Fruit fly (Drosophila melanogaster) whole organism, embryonic: ENCODE measurements around the gene CG42809.

Source experiments
- Adf1 ChIP-seq: fragments of 200-800 bp; sonication (Bioruptor generic); IDR thresholded peaks from 2 replicates; pipeline ENCODE4 v1.3.6; 2022; ENCODE audit warnings: missing biosample characterization, missing genetic modification characterization
- CG10979 ChIP-seq: fragments of 200-800 bp; sonication (Bioruptor generic); optimal IDR thresholded peaks from 2 replicates; lab custom pipeline; 2018; ENCODE audit warnings: missing biosample characterization, mild to moderate bottlenecking, missing genetic modification characterization, moderate library complexity
- CG11398 ChIP-seq: fragments of 200-800 bp; sonication (Bioruptor generic); optimal IDR thresholded peaks from 2 replicates; lab custom pipeline; 2016; ENCODE audit warnings: missing biosample characterization, missing genetic modification characterization
- CG1233 ChIP-seq: fragments of 200-800 bp; sonication (Bioruptor generic); optimal IDR thresholded peaks from 4 replicates; lab custom pipeline; 2018; ENCODE audit warnings: missing biosample characterization, mild to moderate bottlenecking, missing genetic modification characterization
- CG13296 ChIP-seq: fragments of 200-800 bp; sonication (Bioruptor generic); optimal IDR thresholded peaks from 3 replicates; lab custom pipeline; 2018; ENCODE audit warnings: missing biosample characterization, mild to moderate bottlenecking, missing genetic modification characterization
- CG13424 ChIP-seq: fragments of 200-800 bp; sonication (Bioruptor generic); optimal IDR thresholded peaks from 2 replicates; lab custom pipeline; 2019; ENCODE audit warnings: missing biosample characterization, mild to moderate bottlenecking, missing genetic modification characterization, moderate library complexity
- CG14050 ChIP-seq: fragments of 200-800 bp; sonication (Bioruptor generic); IDR thresholded peaks from 3 replicates; pipeline ENCODE4 v1.3.6; 2022; ENCODE audit warnings: missing biosample characterization, missing genetic modification characterization
- CG14441 ChIP-seq: fragments of 200-800 bp; sonication (Bioruptor generic); IDR thresholded peaks from 2 replicates; pipeline ENCODE4 v1.3.6; 2022; ENCODE audit warnings: missing biosample characterization, missing genetic modification characterization
- CG14965 ChIP-seq: fragments of 200-800 bp; sonication (Bioruptor generic); optimal IDR thresholded peaks from 2 replicates; lab custom pipeline; 2016; ENCODE audit warnings: missing biosample characterization, missing genetic modification characterization, borderline replicate concordance
- CG15011 ChIP-seq: fragments of 200-800 bp; sonication (Bioruptor generic); optimal IDR thresholded peaks from 3 replicates; lab custom pipeline; 2018; ENCODE audit warnings: missing biosample characterization, mild to moderate bottlenecking, missing genetic modification characterization
- CG17802 ChIP-seq: fragments of 200-800 bp; sonication (Bioruptor generic); optimal IDR thresholded peaks from 2 replicates; lab custom pipeline; 2018; ENCODE audit warnings: missing biosample characterization, mild to moderate bottlenecking, missing genetic modification characterization, moderate library complexity
- CG17912 ChIP-seq: fragments of 200-800 bp; sonication (Bioruptor generic); optimal IDR thresholded peaks from 2 replicates; lab custom pipeline; 2018; ENCODE audit warnings: missing biosample characterization, mild to moderate bottlenecking, missing genetic modification characterization
- CG18262 ChIP-seq: fragments of 200-800 bp; optimal IDR thresholded peaks from 3 replicates; lab custom pipeline; 2019; ENCODE audit warnings: missing biosample characterization, mild to moderate bottlenecking, missing genetic modification characterization, moderate library complexity
- CG31441 ChIP-seq: fragments of 200-800 bp; sonication (Bioruptor generic); IDR thresholded peaks from 2 replicates; pipeline ENCODE4 v1.3.6; 2022; ENCODE audit warnings: missing biosample characterization, missing genetic modification characterization
- CG32532 ChIP-seq: fragments of 200-800 bp; sonication (Bioruptor generic); IDR thresholded peaks from 2 replicates; pipeline ENCODE4 v1.3.6; 2022; ENCODE audit warnings: missing biosample characterization, missing genetic modification characterization
- CG6689 ChIP-seq: fragments of 200-800 bp; sonication (Bioruptor generic); IDR thresholded peaks from 2 replicates; pipeline ENCODE4 v1.3.6; 2022; ENCODE audit warnings: missing biosample characterization, missing genetic modification characterization
- CG8290 ChIP-seq, 3 experiments: fragments of 200-800 bp; sonication (Bioruptor generic); optimal IDR thresholded peaks; 2 replicates each; lab custom pipeline; 2016 to 2019; ENCODE audit warnings: missing biosample characterization in 3 of 3, missing genetic modification characterization in 3 of 3, mild to moderate bottlenecking in 2 of 3, moderate library complexity in 1 of 3
- CG9437 ChIP-seq: fragments of 200-800 bp; sonication (Bioruptor generic); optimal IDR thresholded peaks from 2 replicates; lab custom pipeline; 2018; ENCODE audit warnings: missing biosample characterization, mild to moderate bottlenecking, missing genetic modification characterization
- CkIIα-i1 ChIP-seq: fragments of 200-800 bp; sonication (Bioruptor generic); IDR thresholded peaks from 2 replicates; pipeline ENCODE4 v1.3.6; 2022; ENCODE audit warnings: missing biosample characterization, missing genetic modification characterization
- Ets65A ChIP-seq: fragments of 200-800 bp; sonication (Bioruptor generic); peaks from one replicate; lab custom pipeline; 2016; ENCODE audit warnings: missing biosample characterization, missing genetic modification characterization
- Fer2 ChIP-seq: fragments of 200-800 bp; sonication (Bioruptor generic); optimal IDR thresholded peaks from 2 replicates; lab custom pipeline; 2018; ENCODE audit warnings: missing biosample characterization, mild to moderate bottlenecking, missing genetic modification characterization, moderate library complexity
- Hr39 ChIP-seq: fragments of >200 bp; optimal IDR thresholded peaks from 2 replicates; lab custom pipeline; 2017
- MESR4 ChIP-seq: fragments of 200-800 bp; sonication (Bioruptor generic); optimal IDR thresholded peaks from 2 replicates; lab custom pipeline; 2018; ENCODE audit warnings: missing biosample characterization, mild to moderate bottlenecking, missing genetic modification characterization, moderate library complexity
- Mes4 ChIP-seq: fragments of 200-800 bp; sonication (Bioruptor generic); optimal IDR thresholded peaks from 2 replicates; lab custom pipeline; 2016; ENCODE audit warnings: missing biosample characterization, missing genetic modification characterization
- PHDP ChIP-seq: fragments of 200-800 bp; sonication (Bioruptor generic); optimal IDR thresholded peaks from 3 replicates; lab custom pipeline; 2018; ENCODE audit warnings: missing biosample characterization, mild to moderate bottlenecking, missing genetic modification characterization, moderate library complexity
- Poxn ChIP-seq: fragments of 200-800 bp; sonication (Bioruptor generic); IDR thresholded peaks from 2 replicates; pipeline ENCODE4 v1.3.6; 2022; ENCODE audit warnings: missing biosample characterization, missing genetic modification characterization
- Rx ChIP-seq: fragments of 200-800 bp; sonication (Bioruptor generic); IDR thresholded peaks from 2 replicates; pipeline ENCODE4 v1.3.6; 2022; ENCODE audit warnings: missing biosample characterization, missing genetic modification characterization
- Vsx1 ChIP-seq: fragments of 200-800 bp; sonication (Bioruptor generic); optimal IDR thresholded peaks from 2 replicates; lab custom pipeline; 2017; ENCODE audit warnings: missing biosample characterization, mild to moderate bottlenecking, missing genetic modification characterization, missing genetic modification reagents
- Xbp1 ChIP-seq: fragments of 200-800 bp; sonication (Bioruptor generic); optimal IDR thresholded peaks from 3 replicates; lab custom pipeline; 2016; ENCODE audit warnings: missing biosample characterization, mild to moderate bottlenecking, missing genetic modification characterization
- ase ChIP-seq: fragments of 200-800 bp; sonication (Bioruptor generic); IDR thresholded peaks from 3 replicates; pipeline ENCODE4 v1.3.6; 2022; ENCODE audit warnings: missing biosample characterization, missing genetic modification characterization
- ash1 ChIP-seq: fragments of 200-800 bp; sonication (Bioruptor generic); optimal IDR thresholded peaks from 2 replicates; lab custom pipeline; 2018; ENCODE audit warnings: missing biosample characterization, mild to moderate bottlenecking, missing genetic modification characterization
- bbx ChIP-seq: fragments of 200-800 bp; sonication (Bioruptor generic); IDR thresholded peaks from 2 replicates; pipeline ENCODE4 v1.3.6; 2022; ENCODE audit warnings: missing biosample characterization, missing genetic modification characterization; ENCODE audit not compliant: partially characterized antibody
- bigmax ChIP-seq: fragments of 200-800 bp; sonication (Bioruptor generic); optimal IDR thresholded peaks from 2 replicates; lab custom pipeline; 2018; ENCODE audit warnings: missing biosample characterization, mild to moderate bottlenecking, missing genetic modification characterization
- caup ChIP-seq: fragments of 200-800 bp; sonication (Bioruptor generic); optimal IDR thresholded peaks from 3 replicates; lab custom pipeline; 2017; ENCODE audit warnings: missing biosample characterization, mild to moderate bottlenecking, missing genetic modification characterization, moderate library complexity; ENCODE audit not compliant: severe bottlenecking
- dimm ChIP-seq: fragments of 200-800 bp; sonication (Bioruptor generic); IDR thresholded peaks from 2 replicates; pipeline ENCODE4 v1.3.6; 2022; ENCODE audit warnings: missing biosample characterization, missing genetic modification characterization
- dmrt11E ChIP-seq: fragments of 200-800 bp; sonication (Bioruptor generic); optimal IDR thresholded peaks from 3 replicates; lab custom pipeline; 2018; ENCODE audit warnings: missing biosample characterization, mild to moderate bottlenecking, missing genetic modification characterization, moderate library complexity
- en ChIP-seq: fragments of 200-800 bp; sonication (Bioruptor generic); optimal IDR thresholded peaks from 2 replicates; lab custom pipeline; 2016; ENCODE audit warnings: missing biosample characterization, missing genetic modification characterization
- gro ChIP-seq: fragments of 200-800 bp; sonication (Bioruptor generic); optimal IDR thresholded peaks from 2 replicates; lab custom pipeline; 2016; ENCODE audit warnings: missing biosample characterization, missing genetic modification characterization
- klu ChIP-seq: fragments of 200-800 bp; sonication (Bioruptor generic); IDR thresholded peaks from 2 replicates; pipeline ENCODE4 v1.3.6; 2022; ENCODE audit warnings: missing biosample characterization, missing genetic modification characterization
- knrl ChIP-seq: fragments of 200-800 bp; sonication (Bioruptor generic); IDR thresholded peaks from 3 replicates; pipeline ENCODE4 v1.3.6; 2022; ENCODE audit warnings: missing biosample characterization, missing genetic modification characterization; ENCODE audit not compliant: partially characterized antibody
- lola ChIP-seq, 3 experiments: fragments of >200 bp in 2 of 3; fragments of 200-800 bp in 1 of 3; sonication (Bioruptor generic) in 1 of 3; optimal IDR thresholded peaks; 2 replicates each; lab custom pipeline; 2017 to 2019; ENCODE audit warnings: missing biosample characterization in 3 of 3, missing genetic modification characterization in 3 of 3, mild to moderate bottlenecking in 1 of 3, moderate library complexity in 1 of 3
- mirr ChIP-seq: fragments of 200-800 bp; sonication (Bioruptor generic); optimal IDR thresholded peaks from 3 replicates; lab custom pipeline; 2018; ENCODE audit warnings: missing biosample characterization, mild to moderate bottlenecking, missing genetic modification characterization
- pb ChIP-seq: fragments of 200-800 bp; sonication (Bioruptor generic); optimal IDR thresholded peaks from 3 replicates; lab custom pipeline; 2016; ENCODE audit warnings: missing biosample characterization, missing genetic modification characterization
- pum ChIP-seq: fragments of 200-800 bp; sonication (Bioruptor generic); optimal IDR thresholded peaks from 2 replicates; lab custom pipeline; 2016; ENCODE audit warnings: missing biosample characterization, missing genetic modification characterization
- schlank ChIP-seq: fragments of 200-800 bp; sonication (Bioruptor generic); optimal IDR thresholded peaks from 2 replicates; lab custom pipeline; 2018; ENCODE audit warnings: missing biosample characterization, mild to moderate bottlenecking, missing genetic modification characterization
- vfl ChIP-seq: fragments of 200-800 bp; sonication (Bioruptor generic); optimal IDR thresholded peaks from 2 replicates; lab custom pipeline; 2016; ENCODE audit warnings: missing biosample characterization, missing genetic modification characterization
- zen2 ChIP-seq: fragments of 200-800 bp; sonication (Bioruptor generic); IDR thresholded peaks from 3 replicates; pipeline ENCODE4 v1.3.6; 2022; ENCODE audit warnings: missing biosample characterization, missing genetic modification characterization; ENCODE audit not compliant: partially characterized antibody
- zfh2 ChIP-seq: fragments of 200-800 bp; sonication (Bioruptor generic); optimal IDR thresholded peaks from 2 replicates; lab custom pipeline; 2016; ENCODE audit warnings: missing biosample characterization, missing genetic modification characterization

CG42809 gene

DNA sequence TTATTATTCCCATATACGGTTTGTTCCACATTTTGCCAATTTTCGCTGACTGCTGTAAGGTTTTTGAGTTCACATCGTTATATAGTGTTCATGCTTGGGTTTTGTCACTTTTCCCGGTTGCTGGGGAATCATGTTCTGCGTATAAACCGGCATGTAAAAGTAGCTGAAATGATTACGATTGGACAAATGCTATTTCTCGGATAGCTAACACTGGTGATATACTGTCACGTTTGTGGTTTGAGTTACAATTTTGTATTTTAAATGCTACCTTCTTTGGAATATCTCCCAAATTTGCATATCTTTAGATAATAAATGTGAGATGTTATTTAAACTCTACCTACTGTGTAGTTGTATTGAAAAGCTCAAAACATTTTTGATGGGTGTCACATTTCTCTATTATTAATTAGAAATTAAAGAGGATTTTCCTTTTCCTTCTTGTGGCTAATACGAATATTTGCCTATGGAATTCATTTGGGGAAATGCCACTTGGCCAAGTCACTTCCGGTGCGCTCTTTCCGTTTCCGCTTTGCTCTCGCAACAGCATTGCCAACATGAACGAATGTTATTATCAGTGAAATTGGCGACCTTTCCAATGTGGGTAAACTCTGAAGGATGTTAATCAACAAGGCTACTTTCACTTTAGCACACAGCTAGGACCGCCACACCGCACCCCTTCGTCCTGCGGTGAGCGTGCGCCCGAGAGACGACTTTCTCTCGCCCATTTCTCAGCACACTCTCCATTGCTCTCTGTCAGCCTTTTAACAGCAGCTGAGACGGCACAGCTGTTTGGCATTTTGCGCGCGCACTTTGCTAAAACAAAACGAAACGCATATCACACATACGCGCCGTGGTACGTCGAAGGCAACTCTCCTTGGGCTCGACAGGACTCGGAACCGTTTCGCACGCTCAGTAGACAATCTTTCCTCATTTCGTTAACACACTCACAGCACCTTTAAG is 42.5 kb upstream of the CG42809 start, which contains the start of the genes CG16956, CG42784 and CG43850 (continued):
- TF ChIP-seq schlank (tag; lab: Kevin White, UChicago) (peak; percentile 89), CG14050 (GFP tag; lab: Robert Waterston, UW) (0 out of 3 replicates have a peak, but pooled peaks have one; percentile 31), CG13424 (tag; lab: Kevin White, UChicago) (no peak), MESR4 (GFP tag; lab: Kevin White, UChicago) (peak; percentile 11), zfh2 (no peak), klu (GFP tag; lab: Robert Waterston, UW) (no peak), CG17912 (GFP tag; lab: Kevin White, UChicago) (peak; percentile 71), Xbp1 (GFP tag; lab: Kevin White, UChicago) (no peak), zen2 (GFP tag; lab: Robert Waterston, UW) (no peak), CG11398 (GFP tag; lab: Kevin White, UChicago) (no peak), CG31441 (GFP tag; lab: Robert Waterston, UW) (peak; percentile 54; the same call in 1 of the 2 replicates), ash1 (GFP tag; lab: Kevin White, UChicago) (peak; percentile 24), CG13296 (peak; percentile 90), CG9437 (GFP tag; lab: Kevin White, UChicago) (peak; percentile 30), Hr39 (no peak), en (no peak), Poxn (no peak), dimm (GFP tag; lab: Robert Waterston, UW) (no peak), dmrt11E (tag; lab: Kevin White, UChicago) (no peak), gro (GFP tag; lab: Kevin White, UChicago) (peak; percentile 5), Ets65A (GFP tag; lab: Kevin White, UChicago) (peak; percentile 51), CG8290 (GFP tag; optimal IDR thresholded peaks at IDR 0.05; lab: Kevin White, UChicago) (no peak), CG8290 (tag; optimal IDR thresholded peaks at IDR 0.05; lab: Kevin White, UChicago) (peak in 1 of 2 experiments; percentile 87), caup (GFP tag; lab: Kevin White, UChicago) (peak; percentile 89), CG15011 (GFP tag; lab: Kevin White, UChicago) (peak; percentile 68), bbx (GFP tag; lab: Robert Waterston, UW) (no peak), CG1233 (GFP tag; lab: Kevin White, UChicago) (peak; percentile 69), CG32532 (GFP tag; lab: Robert Waterston, UW) (peak; percentile 47; the same call in 1 of the 2 replicates), pum (GFP tag; lab: Kevin White, UChicago) (no peak), PHDP (tag; lab: Kevin White, UChicago) (peak; percentile 66), Rx (GFP tag; lab: Robert Waterston, UW) (no peak), bigmax (GFP tag; lab: Kevin White, UChicago) (peak; percentile 57), knrl (GFP tag; lab: Robert Waterston, UW) (no peak), CG18262 (tag; lab: Kevin White, UChicago) (no peak), lola (GFP tag; optimal IDR thresholded peaks at IDR 0.05; lab: Kevin White, UChicago) (no peak), Mes4 (GFP tag; lab: Kevin White, UChicago) (peak; percentile 23), CkIIα-i1 (GFP tag; lab: Robert Waterston, UW) (no peak), pb (no peak), CG10979 (tag; lab: Kevin White, UChicago) (no peak), mirr (GFP tag; lab: Kevin White, UChicago) (peak; percentile 85), CG6689 (GFP tag; lab: Robert Waterston, UW) (no peak), CG17802 (tag; lab: Kevin White, UChicago) (no peak), vfl (GFP tag; lab: Kevin White, UChicago) (no peak), ase (0 out of 3 replicates have a peak, but pooled peaks have one; percentile 7), Vsx1 (peak; percentile 65), CG14441 (GFP tag; lab: Robert Waterston, UW) (0 out of 2 replicates have a peak, but pooled peaks have one; percentile 11), Fer2 (tag; lab: Kevin White, UChicago) (peak; percentile 46), CG14965 (no peak), Adf1 (GFP tag; lab: Robert Waterston, UW) (no peak; the same call in 1 of the 2 replicates)
